Worm (Caenorhabditis elegans): ENCODE data around the gene sfxn-2.

The sfxn-2 gene

DNA sequence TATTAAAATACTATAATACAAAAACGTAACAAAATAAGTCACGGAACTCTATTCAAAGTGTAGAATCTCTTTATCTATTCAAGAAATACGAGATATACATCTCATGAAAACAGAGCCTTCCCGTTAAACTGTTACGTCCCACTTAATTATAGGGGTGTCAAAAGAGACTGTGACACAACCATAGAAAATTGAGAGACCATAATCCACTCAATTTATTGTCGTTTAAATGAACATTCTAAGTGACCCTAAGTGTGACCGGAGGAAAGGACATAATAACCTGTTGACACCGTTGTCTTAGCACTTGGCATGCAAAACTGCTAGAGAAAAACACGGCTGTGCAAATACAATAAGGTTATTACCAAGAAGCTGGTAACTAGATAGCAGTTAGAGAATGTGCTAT lies 10.4 kb upstream of the sfxn-2 start:
- TF ChIP-seq unc-62 (GFP tag; optimal IDR thresholded peaks at IDR 0.05) = no peak

- no peak for TF ChIP-seq unc-62 (GFP tag; optimal IDR thresholded peaks at IDR 0.05)
These were observed 7.3 kb upstream of the sfxn-2 start for ce11 chrX:7965449-7965848.

DNA sequence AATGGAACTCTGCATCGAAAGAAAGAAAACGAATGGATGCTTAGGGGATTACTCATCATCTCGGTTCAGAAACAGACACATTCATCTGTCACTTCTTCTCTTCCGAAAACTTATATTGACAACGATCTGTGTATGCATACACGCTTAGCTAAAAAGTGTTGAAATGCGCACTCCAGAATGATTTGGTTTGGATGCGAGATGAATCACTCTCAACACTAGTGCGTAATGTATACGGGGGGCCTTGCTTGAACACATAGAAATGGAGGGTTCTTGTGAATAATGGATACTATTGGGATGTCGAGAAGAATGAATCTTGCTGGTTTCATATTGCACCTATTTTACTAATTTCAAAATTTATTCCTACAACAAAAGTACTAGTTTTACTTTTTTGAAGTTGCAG lies 5.9 kb upstream of the sfxn-2 start:
- no peak for TF ChIP-seq unc-62 (GFP tag; optimal IDR thresholded peaks at IDR 0.05)

DNA sequence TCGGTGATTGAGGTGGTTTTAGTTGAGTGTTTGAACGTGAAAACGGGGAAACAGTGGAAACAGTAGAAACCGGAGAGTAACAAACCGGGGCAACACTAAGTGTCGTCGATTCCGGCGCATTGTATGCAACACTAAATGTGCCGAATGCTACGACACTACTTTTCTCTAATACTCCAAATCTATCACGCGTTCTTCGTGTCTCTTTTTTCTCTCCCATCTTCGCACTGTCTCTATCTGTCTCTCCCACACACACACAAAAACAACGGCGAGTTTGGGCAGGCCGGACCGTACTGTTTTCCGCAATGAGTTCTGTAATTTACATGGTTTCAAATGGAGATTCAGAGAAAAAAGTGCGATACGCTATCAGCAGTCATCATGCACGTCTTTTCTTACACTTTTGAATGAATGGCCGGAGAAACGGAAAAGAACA lies 4.0 kb upstream of the sfxn-2 start:
- no peak for TF ChIP-seq unc-62 (GFP tag; optimal IDR thresholded peaks at IDR 0.05)

DNA sequence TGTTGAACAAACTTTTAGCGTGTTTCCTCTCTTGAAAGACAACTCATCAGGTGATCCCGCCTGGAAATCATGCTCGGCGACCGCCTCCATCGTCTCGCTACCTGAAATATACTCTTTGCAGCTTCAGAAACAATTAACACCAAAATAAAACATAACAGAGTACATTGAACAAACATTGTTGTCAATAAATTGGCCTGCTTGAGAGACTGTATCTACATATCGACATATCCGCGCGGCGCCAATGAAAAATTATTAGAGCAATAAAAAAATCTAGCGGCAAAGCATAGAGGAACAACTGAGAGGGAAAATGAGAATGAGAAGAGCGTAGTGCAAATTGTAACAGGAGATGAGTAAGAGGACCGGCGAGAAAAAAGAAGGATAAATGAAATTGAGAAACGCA lies 3.5 kb upstream of the sfxn-2 start, which contains the start of gene sem-5:
sem-5 (minus strand) TSS at position 101 of the 400 bp plus-strand sequence.
- TF ChIP-seq unc-62 (GFP tag; optimal IDR thresholded peaks at IDR 0.05) = no peak

DNA sequence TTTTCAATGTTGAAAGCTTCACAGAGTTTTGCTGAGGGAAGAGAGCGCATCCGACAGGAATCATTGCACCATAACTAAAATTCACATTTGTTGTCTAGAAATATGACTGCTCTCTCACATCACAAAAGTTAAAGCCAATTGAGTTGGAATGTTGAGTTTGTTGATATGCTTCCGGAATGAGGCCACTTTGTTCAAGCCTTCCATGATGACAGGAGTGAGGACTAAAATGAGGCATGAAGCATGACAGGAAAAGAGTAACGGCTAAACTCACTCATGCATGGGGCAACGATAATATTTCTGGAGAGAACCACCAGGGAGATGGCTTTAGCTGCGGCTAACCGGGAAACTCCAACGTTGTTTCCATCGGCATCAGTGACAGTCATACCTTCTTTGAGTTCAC lies 1.7 kb downstream of the sfxn-2 start:
- no peak for TF ChIP-seq unc-62 (GFP tag; optimal IDR thresholded peaks at IDR 0.05)

ce11 chrX:7954328-7954727 lies 3.8 kb downstream of the sfxn-2 start, which contains the start of gene dct-1:
Gene dct-1, plus strand, starts transcription at chrX:7954354.
- no peak for TF ChIP-seq unc-62 (GFP tag; optimal IDR thresholded peaks at IDR 0.05)

DNA sequence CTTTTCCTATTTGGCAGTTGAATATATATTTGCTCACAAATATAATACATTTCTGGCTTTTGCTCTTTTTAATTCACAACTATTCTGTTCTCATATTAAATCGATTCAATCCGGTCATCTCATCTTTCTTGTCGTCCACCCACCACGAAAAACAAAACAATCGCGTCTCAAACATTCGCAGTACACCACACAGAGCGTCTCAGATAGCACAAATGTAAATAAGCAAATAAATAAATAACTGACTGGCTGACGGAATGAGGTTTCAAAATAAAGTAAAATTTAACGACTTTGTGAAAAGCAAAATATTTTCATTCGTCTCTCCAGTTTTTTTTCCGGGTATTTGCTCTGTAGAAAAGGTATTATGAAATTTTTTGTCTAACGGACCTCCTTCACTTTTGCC lies 4.4 kb downstream of the sfxn-2 start:
- TF ChIP-seq unc-62 (GFP tag; optimal IDR thresholded peaks at IDR 0.05) = no peak

DNA sequence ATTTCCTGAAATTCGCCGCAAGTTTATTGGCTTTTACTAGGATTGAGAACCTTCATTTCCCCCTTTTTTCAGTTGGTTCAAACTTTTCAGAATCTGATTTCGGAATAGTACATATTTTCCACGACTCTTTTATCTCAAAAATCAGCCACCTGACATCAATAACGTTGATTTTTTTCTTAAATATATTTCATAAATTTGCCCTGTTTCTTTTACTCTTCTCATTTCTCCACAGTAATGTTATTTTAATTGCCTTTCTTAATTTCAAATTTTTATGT lies 5.1 kb downstream of the sfxn-2 start:
- no peak for TF ChIP-seq unc-62 (GFP tag; optimal IDR thresholded peaks at IDR 0.05)

ce11 chrX:7952226-7953062 lies 5.7 kb downstream of the sfxn-2 start:
- no peak for TF ChIP-seq unc-62 (GFP tag; optimal IDR thresholded peaks at IDR 0.05)

DNA sequence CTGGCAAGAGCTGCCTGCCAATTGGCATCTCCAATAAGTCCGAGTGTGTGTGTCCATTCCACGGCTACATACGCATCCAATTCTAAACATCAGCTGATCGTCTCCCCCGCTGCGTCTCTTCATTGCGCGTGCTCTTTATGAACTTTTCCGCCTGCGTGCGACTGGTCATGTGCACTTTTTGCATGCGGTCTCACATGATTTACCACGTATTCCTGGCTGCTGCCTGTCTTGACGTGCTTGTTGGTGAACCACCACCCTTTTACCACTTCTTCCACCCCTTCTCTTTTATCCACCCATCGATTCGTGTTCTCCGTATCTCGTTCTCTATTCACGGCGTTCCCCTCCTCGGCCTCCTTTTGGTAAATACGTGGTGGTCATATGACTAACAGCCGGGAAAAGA lies 6.5 kb downstream of the sfxn-2 start:
- TF ChIP-seq unc-62 (GFP tag; optimal IDR thresholded peaks at IDR 0.05) = no peak

ce11 chrX:7945438-7945837 lies 12.7 kb downstream of the sfxn-2 start:
- no peak for TF ChIP-seq unc-62 (GFP tag; optimal IDR thresholded peaks at IDR 0.05)

DNA sequence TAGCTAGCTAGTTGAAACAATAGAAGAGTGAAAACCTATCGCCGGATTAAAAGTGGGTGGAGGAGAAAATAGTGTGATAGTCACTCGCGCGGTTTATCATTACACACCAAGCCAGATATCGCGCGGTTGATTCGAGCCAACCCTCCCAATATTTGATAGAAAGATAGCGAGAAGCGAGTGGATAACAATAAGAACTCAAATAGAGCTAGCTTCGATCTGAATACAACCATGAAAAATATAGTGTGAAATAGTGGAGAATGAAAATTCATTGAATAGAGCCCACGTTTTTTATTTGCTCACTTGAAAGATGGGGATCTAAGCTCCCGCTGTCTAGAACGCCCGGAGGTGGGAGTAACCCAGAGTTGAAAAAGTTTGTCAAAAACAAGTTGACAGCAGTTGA lies 13.1 kb downstream of the sfxn-2 start, which contains the start of gene tnt-3:
tnt-3 (minus strand) TSS at position 101 of the 400 bp plus-strand sequence.
- no peak for TF ChIP-seq unc-62 (GFP tag; optimal IDR thresholded peaks at IDR 0.05)

ce11 chrX:7942675-7943074 lies 15.4 kb downstream of the sfxn-2 start:
- no peak for TF ChIP-seq unc-62 (GFP tag; optimal IDR thresholded peaks at IDR 0.05)

ce11 chrX:7932453-7932852 lies 25.6 kb downstream of the sfxn-2 start:
- TF ChIP-seq unc-62 (GFP tag; optimal IDR thresholded peaks at IDR 0.05) = no peak

DNA sequence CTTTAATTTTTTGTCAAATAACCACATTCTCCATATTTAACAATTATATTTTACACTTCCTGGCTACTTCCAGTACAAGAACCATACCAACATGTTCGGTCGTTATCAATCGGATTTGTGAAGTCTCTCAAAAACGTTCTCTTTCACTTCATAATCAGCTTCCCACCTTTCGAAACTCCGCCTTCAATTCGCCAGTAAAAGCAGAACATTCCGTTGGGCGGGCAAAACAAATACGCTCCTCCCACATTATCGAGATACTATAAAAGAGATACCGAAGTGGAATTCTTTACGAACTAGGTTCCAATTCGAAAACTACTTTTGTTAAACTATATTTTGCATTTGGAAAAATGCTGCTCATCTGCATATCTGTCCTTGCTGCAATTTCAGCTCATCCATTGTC lies 27.7 kb downstream of the sfxn-2 start, which contains the start of gene zig-3:
zig-3 (plus strand) TSS at position 301 of the 400 bp plus-strand sequence.
- no peak for TF ChIP-seq unc-62 (GFP tag; optimal IDR thresholded peaks at IDR 0.05)

- no peak for TF ChIP-seq unc-62 (GFP tag; optimal IDR thresholded peaks at IDR 0.05)
These were observed 33.0 kb downstream of the sfxn-2 start, which contains the start of gene zig-4 for ce11 chrX:7925134-7925533. Gene zig-4, plus strand, starts transcription at chrX:7925434.

DNA sequence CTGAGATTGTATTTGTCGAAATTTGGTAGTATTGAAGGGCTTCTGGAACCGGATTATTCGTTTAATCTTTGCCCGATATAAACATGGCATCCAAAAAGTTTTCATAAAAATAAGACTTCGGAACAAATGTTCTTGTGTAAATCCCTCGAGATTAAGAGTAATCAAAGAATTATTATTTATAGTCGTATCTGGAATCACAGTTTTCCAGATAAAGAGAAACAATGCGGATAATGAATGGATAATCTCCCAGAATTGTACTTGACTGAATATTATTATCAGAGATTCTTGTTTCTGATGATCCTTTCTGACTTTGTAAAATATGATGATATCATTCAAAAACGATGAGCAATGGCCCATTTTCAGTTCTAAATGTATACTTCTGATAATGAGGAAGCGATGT lies 37.0 kb downstream of the sfxn-2 start:
- no peak for TF ChIP-seq unc-62 (GFP tag; optimal IDR thresholded peaks at IDR 0.05)
